Fruit fly (Drosophila melanogaster) whole organism, embryonic: ENCODE measurements around the gene Trm7-34.

Source experiments
- CG1024 ChIP-seq: fragments of 200-800 bp; sonication (Bioruptor generic); IDR thresholded peaks from 2 replicates; pipeline ENCODE4 v1.3.6; 2022; ENCODE audit warnings: missing biosample characterization, missing genetic modification characterization
- CG10267 ChIP-seq: fragments of 200-800 bp; sonication (Bioruptor generic); optimal IDR thresholded peaks from 2 replicates; lab custom pipeline; 2018; ENCODE audit warnings: missing biosample characterization, mild to moderate bottlenecking, missing genetic modification characterization, moderate library complexity
- CG11093 ChIP-seq: fragments of 200-800 bp; sonication (Bioruptor generic); IDR thresholded peaks from 3 replicates; pipeline ENCODE4 v1.3.6; 2022; ENCODE audit warnings: missing biosample characterization, missing genetic modification characterization
- CG11456 ChIP-seq: fragments of 200-800 bp; sonication (Bioruptor generic); IDR thresholded peaks from 3 replicates; pipeline ENCODE4 v1.3.6; 2022; ENCODE audit warnings: missing biosample characterization, missing genetic modification characterization
- CG12071 ChIP-seq: fragments of 200-800 bp; sonication (Bioruptor generic); optimal IDR thresholded peaks from 3 replicates; lab custom pipeline; 2018; ENCODE audit warnings: missing biosample characterization, mild to moderate bottlenecking, missing genetic modification characterization
- CG12659 ChIP-seq: fragments of 200-800 bp; sonication (Bioruptor generic); optimal IDR thresholded peaks from 3 replicates; lab custom pipeline; 2017; ENCODE audit warnings: mild to moderate bottlenecking, missing biosample characterization, missing genetic modification reagents, missing genetic modification characterization
- CG13624 ChIP-seq: fragments of 200-800 bp; sonication (Bioruptor generic); optimal IDR thresholded peaks from 2 replicates; lab custom pipeline; 2016; ENCODE audit warnings: missing biosample characterization, missing genetic modification characterization
- CG13775 ChIP-seq: fragments of 200-800 bp; sonication (Bioruptor generic); optimal IDR thresholded peaks from 3 replicates; lab custom pipeline; 2017; ENCODE audit warnings: missing biosample characterization, mild to moderate bottlenecking, missing genetic modification characterization
- CG16813 ChIP-seq: fragments of 200-800 bp; sonication (Bioruptor generic); IDR thresholded peaks from 3 replicates; pipeline ENCODE4 v1.3.6; 2022; ENCODE audit warnings: missing biosample characterization, missing genetic modification characterization; ENCODE audit not compliant: partially characterized antibody
- CG18011 ChIP-seq: fragments of 200-800 bp; sonication (Bioruptor generic); optimal IDR thresholded peaks from 2 replicates; lab custom pipeline; 2017; ENCODE audit warnings: missing biosample characterization, missing genetic modification characterization, mild to moderate bottlenecking, moderate library complexity, missing genotype
- CG33557 ChIP-seq: fragments of 200-800 bp; sonication (Bioruptor generic); optimal IDR thresholded peaks from 2 replicates; lab custom pipeline; 2019; ENCODE audit warnings: missing biosample characterization, mild to moderate bottlenecking, missing genetic modification characterization, moderate library complexity
- CG4404 ChIP-seq: fragments of 200-800 bp; sonication (Bioruptor generic); IDR thresholded peaks from 2 replicates; pipeline ENCODE4 v1.3.6; 2022; ENCODE audit warnings: missing biosample characterization, missing genetic modification characterization
- CG5245 ChIP-seq: fragments of 200-800 bp; sonication (Bioruptor generic); optimal IDR thresholded peaks from 3 replicates; lab custom pipeline; 2016; ENCODE audit warnings: missing biosample characterization, missing genetic modification characterization
- CG6175 ChIP-seq: fragments of 200-800 bp; sonication (Bioruptor generic); IDR thresholded peaks from 3 replicates; pipeline ENCODE4 v1.3.6; 2022; ENCODE audit warnings: missing biosample characterization, missing genetic modification characterization
- CG6254 ChIP-seq: fragments of 200-800 bp; sonication (Bioruptor generic); optimal IDR thresholded peaks from 3 replicates; lab custom pipeline; 2017; ENCODE audit warnings: mild to moderate bottlenecking, missing biosample characterization, missing genetic modification reagents, missing genetic modification characterization
- CG6689 ChIP-seq: fragments of 200-800 bp; sonication (Bioruptor generic); IDR thresholded peaks from 2 replicates; pipeline ENCODE4 v1.3.6; 2022; ENCODE audit warnings: missing biosample characterization, missing genetic modification characterization
- CG8290 ChIP-seq, 3 experiments: fragments of 200-800 bp; sonication (Bioruptor generic); optimal IDR thresholded peaks; 2 replicates each; lab custom pipeline; 2016 to 2019; ENCODE audit warnings: missing biosample characterization in 3 of 3, missing genetic modification characterization in 3 of 3, mild to moderate bottlenecking in 2 of 3, moderate library complexity in 1 of 3
- CrebB ChIP-seq: fragments of 200-800 bp; sonication (Bioruptor generic); optimal IDR thresholded peaks from 3 replicates; lab custom pipeline; 2018; ENCODE audit warnings: missing biosample characterization, mild to moderate bottlenecking, missing genetic modification characterization
- Fer3 ChIP-seq: fragments of 200-800 bp; sonication (Bioruptor generic); optimal IDR thresholded peaks from 2 replicates; lab custom pipeline; 2018; ENCODE audit warnings: missing biosample characterization, mild to moderate bottlenecking, missing genetic modification characterization, moderate library complexity
- HLH3B ChIP-seq: fragments of 200-800 bp; sonication (Bioruptor generic); IDR thresholded peaks from 2 replicates; pipeline ENCODE4 v1.3.6; 2022; ENCODE audit warnings: missing biosample characterization, missing genetic modification characterization
- Hr3 ChIP-seq: fragments of 200-800 bp; sonication (Bioruptor generic); optimal IDR thresholded peaks from 3 replicates; lab custom pipeline; 2016; ENCODE audit warnings: missing biosample characterization, missing genetic modification characterization
- Mad ChIP-seq: fragments of 200-800 bp; sonication (Bioruptor generic); optimal IDR thresholded peaks from 2 replicates; lab custom pipeline; 2016; ENCODE audit warnings: missing biosample characterization, missing genetic modification characterization
- Myb ChIP-seq: fragments of 200-800 bp; sonication (Bioruptor generic); optimal IDR thresholded peaks from 2 replicates; lab custom pipeline; 2016; ENCODE audit warnings: missing biosample characterization, missing genetic modification characterization
- NfI ChIP-seq: fragments of 200-800 bp; sonication (Bioruptor generic); optimal IDR thresholded peaks from 3 replicates; lab custom pipeline; 2018; ENCODE audit warnings: missing biosample characterization, mild to moderate bottlenecking, missing genetic modification characterization, moderate library complexity
- Optix ChIP-seq: fragments of 200-800 bp; sonication (Bioruptor generic); IDR thresholded peaks from 3 replicates; pipeline ENCODE4 v1.3.6; 2022; ENCODE audit warnings: missing biosample characterization, missing genetic modification characterization
- Usf ChIP-seq: fragments of 200-800 bp; sonication (Bioruptor generic); optimal IDR thresholded peaks from 2 replicates; lab custom pipeline; 2017; ENCODE audit warnings: missing genotype, missing biosample characterization, missing genetic modification characterization
- YL-1 ChIP-seq: fragments of 200-800 bp; sonication (Bioruptor generic); optimal IDR thresholded peaks from 3 replicates; lab custom pipeline; 2017; ENCODE audit warnings: missing biosample characterization, mild to moderate bottlenecking, missing genetic modification characterization
- ase ChIP-seq: fragments of 200-800 bp; sonication (Bioruptor generic); IDR thresholded peaks from 3 replicates; pipeline ENCODE4 v1.3.6; 2022; ENCODE audit warnings: missing biosample characterization, missing genetic modification characterization
- br ChIP-seq: fragments of >200 bp; optimal IDR thresholded peaks from 2 replicates; lab custom pipeline; 2017
- bsh ChIP-seq, 2 experiments: fragments of 200-800 bp; sonication (Bioruptor generic); optimal IDR thresholded peaks; 2 replicates each; lab custom pipeline; 2017 to 2018; ENCODE audit warnings: mild to moderate bottlenecking in 2 of 2, missing biosample characterization in 2 of 2, missing genetic modification characterization in 2 of 2, moderate library complexity in 1 of 2
- crol ChIP-seq: fragments of 200-800 bp; sonication (Bioruptor generic); IDR thresholded peaks from 2 replicates; pipeline ENCODE4 v1.3.6; 2022; ENCODE audit warnings: missing biosample characterization, missing genetic modification characterization
- cwo ChIP-seq: fragments of 200-800 bp; sonication (Bioruptor generic); optimal IDR thresholded peaks from 3 replicates; lab custom pipeline; 2017; ENCODE audit warnings: missing biosample characterization, missing genetic modification characterization, mild to moderate bottlenecking, moderate library complexity, missing genetic modification reagents
- dm ChIP-seq: fragments of 200-800 bp; sonication (Bioruptor generic); optimal IDR thresholded peaks from 3 replicates; lab custom pipeline; 2016; ENCODE audit warnings: missing biosample characterization, missing genetic modification characterization
- dysf ChIP-seq: fragments of 200-800 bp; sonication (Bioruptor generic); IDR thresholded peaks from 3 replicates; pipeline ENCODE4 v1.3.6; 2022; ENCODE audit warnings: missing biosample characterization, missing genetic modification characterization
- emc ChIP-seq: fragments of 200-800 bp; sonication (Bioruptor generic); optimal IDR thresholded peaks from 2 replicates; lab custom pipeline; 2016; ENCODE audit warnings: missing biosample characterization, missing genetic modification characterization
- fd102C ChIP-seq: fragments of 200-800 bp; sonication (Bioruptor generic); optimal IDR thresholded peaks from 2 replicates; lab custom pipeline; 2018; ENCODE audit warnings: missing biosample characterization, mild to moderate bottlenecking, missing genetic modification characterization, moderate library complexity
- fd96Cb ChIP-seq: fragments of 200-800 bp; sonication (Bioruptor generic); optimal IDR thresholded peaks from 2 replicates; lab custom pipeline; 2018; ENCODE audit warnings: missing biosample characterization, mild to moderate bottlenecking, missing genetic modification characterization, moderate library complexity
- gce ChIP-seq: fragments of 200-800 bp; sonication (Bioruptor generic); IDR thresholded peaks from 3 replicates; pipeline ENCODE4 v1.3.6; 2022; ENCODE audit warnings: missing biosample characterization, missing genetic modification characterization
- gfzf ChIP-seq: fragments of 200-800 bp; sonication (Bioruptor generic); optimal IDR thresholded peaks from 2 replicates; lab custom pipeline; 2016; ENCODE audit warnings: missing biosample characterization, mild to moderate bottlenecking, missing genetic modification characterization, moderate library complexity
- jumu ChIP-seq: fragments of 200-800 bp; sonication (Bioruptor generic); optimal IDR thresholded peaks from 3 replicates; lab custom pipeline; 2016; ENCODE audit warnings: missing biosample characterization, missing genetic modification characterization
- kay ChIP-seq: fragments of 200-800 bp; sonication (Bioruptor generic); optimal IDR thresholded peaks from 2 replicates; lab custom pipeline; 2016; ENCODE audit warnings: missing biosample characterization, missing genetic modification characterization
- odd ChIP-seq: fragments of 200-800 bp; sonication (Bioruptor generic); optimal IDR thresholded peaks from 2 replicates; lab custom pipeline; 2017; ENCODE audit warnings: missing biosample characterization, mild to moderate bottlenecking, missing genetic modification characterization
- otp ChIP-seq: fragments of 200-800 bp; sonication (Bioruptor generic); IDR thresholded peaks from 3 replicates; pipeline ENCODE4, ENCODE4 v1.3.6; 2022; ENCODE audit warnings: missing biosample characterization, missing genetic modification characterization
- peb ChIP-seq: fragments of 200-800 bp; sonication (Bioruptor generic); IDR thresholded peaks from 2 replicates; pipeline ENCODE4 v1.3.6; 2022; ENCODE audit warnings: missing biosample characterization, missing genetic modification characterization
- tgo ChIP-seq: fragments of 200-800 bp; sonication (Bioruptor generic); IDR thresholded peaks from 3 replicates; pipeline ENCODE4 v1.3.6; 2022; ENCODE audit warnings: missing biosample characterization, missing genetic modification characterization
- unpg ChIP-seq: fragments of 200-800 bp; sonication (Bioruptor generic); optimal IDR thresholded peaks from 3 replicates; lab custom pipeline; 2018; ENCODE audit warnings: missing biosample characterization, mild to moderate bottlenecking, missing genetic modification characterization, moderate library complexity
- vvl ChIP-seq: fragments of 200-800 bp; sonication (Bioruptor generic); IDR thresholded peaks from 2 replicates; pipeline ENCODE4 v1.3.6; 2022; ENCODE audit warnings: missing biosample characterization, missing genetic modification characterization
- wor ChIP-seq: fragments of 200-800 bp; sonication (Bioruptor generic); IDR thresholded peaks from 2 replicates; pipeline ENCODE4 v1.3.6; 2022; ENCODE audit warnings: missing biosample characterization, missing genetic modification characterization
- z ChIP-seq: fragments of 200-800 bp; sonication (Bioruptor generic); IDR thresholded peaks from 3 replicates; pipeline ENCODE4 v1.3.6; 2022; ENCODE audit warnings: missing biosample characterization, missing genetic modification characterization

The Trm7-34 gene

DNA sequence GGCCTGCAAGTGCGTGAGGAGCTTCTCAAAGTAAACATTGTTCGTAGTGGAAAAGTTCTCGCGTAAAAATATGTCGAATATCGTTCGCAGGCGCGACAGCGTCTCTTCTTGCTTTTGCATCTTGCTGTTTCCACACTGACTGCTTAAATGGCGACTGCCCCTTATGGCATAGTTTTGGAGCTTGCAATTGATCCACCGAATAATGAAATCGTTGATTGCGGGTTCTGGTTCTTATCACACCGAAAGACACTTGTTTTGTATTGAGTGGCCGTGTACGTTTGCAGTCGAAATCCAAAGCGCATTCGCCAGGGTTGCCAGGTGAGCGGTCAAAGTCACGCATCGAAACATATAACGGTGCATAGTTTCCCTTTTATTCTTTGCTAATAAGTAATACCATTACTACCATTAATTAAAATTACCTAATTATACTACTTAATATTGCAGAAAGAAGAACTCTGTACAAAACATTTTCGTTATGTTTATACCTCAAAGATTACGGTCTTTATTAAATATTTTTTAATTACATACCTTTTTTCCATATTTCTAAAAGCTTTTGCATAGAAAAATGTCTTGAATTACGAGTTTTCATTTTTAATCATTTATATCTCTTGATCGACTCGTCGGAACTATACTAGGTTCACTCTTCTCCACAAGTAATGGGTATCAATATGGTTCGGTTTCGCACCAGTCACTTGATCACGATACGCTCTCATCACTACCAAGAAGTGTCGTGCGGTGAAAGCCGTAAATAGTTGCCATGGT is 32.0 kb downstream of the Trm7-34 start, which contains the start of the genes CG7044 and Tbc1d22 (continued):
- TF ChIP-seq CG11093 (no peak), ase (GFP tag; lab: Robert Waterston, UW) (no peak), peb (GFP tag; lab: Robert Waterston, UW) (no peak), unpg (GFP tag; lab: Kevin White, UChicago) (no peak), bsh (GFP tag; optimal IDR thresholded peaks at IDR 0.05; lab: Kevin White, UChicago) (peak in 1 of 2 experiments; percentile 15), CG11456 (no peak; the same call in 2 of the 3 replicates), CG13624 (GFP tag; lab: Kevin White, UChicago) (peak; percentile 28), CG1024 (GFP tag; lab: Robert Waterston, UW) (no peak), z (no peak), fd96Cb (tag; lab: Kevin White, UChicago) (no peak), CG6175 (GFP tag; lab: Robert Waterston, UW) (no peak), CG16813 (GFP tag; lab: Robert Waterston, UW) (peak; percentile 40; the same call in 2 of the 3 replicates), CG4404 (GFP tag; lab: Robert Waterston, UW) (0 out of 2 replicates have a peak, but pooled peaks have one; percentile 19), emc (GFP tag; lab: Kevin White, UChicago) (no peak), vvl (GFP tag; lab: Robert Waterston, UW) (no peak; the same call in 1 of the 2 replicates), CG6689 (GFP tag; lab: Robert Waterston, UW) (peak; percentile 50; the same call in 1 of the 2 replicates), gfzf (peak; percentile 75), tgo (GFP tag; lab: Robert Waterston, UW) (peak; percentile 28; the same call in 2 of the 3 replicates), HLH3B (GFP tag; lab: Robert Waterston, UW) (no peak; the same call in 1 of the 2 replicates), wor (GFP tag; lab: Robert Waterston, UW) (peak; percentile 14; the same call in 1 of the 2 replicates), NfI (peak; percentile 32), Optix (no peak), Fer3 (tag; lab: Kevin White, UChicago) (peak; percentile 26), CG12071 (no peak), CG6254 (GFP tag; lab: Kevin White, UChicago) (no peak), cwo (GFP tag; lab: Kevin White, UChicago) (no peak), dysf (GFP tag; lab: Robert Waterston, UW) (peak; percentile 61), Usf (GFP tag; lab: Kevin White, UChicago) (peak; percentile 45), CG5245 (GFP tag; lab: Kevin White, UChicago) (no peak), Myb (GFP tag; lab: Kevin White, UChicago) (peak; percentile 28), br (lab: Kevin White, UChicago) (no peak), dm (GFP tag; lab: Kevin White, UChicago) (no peak), CG10267 (tag; lab: Kevin White, UChicago) (peak; percentile 22), odd (GFP tag; lab: Kevin White, UChicago) (no peak), CG8290 (GFP tag; optimal IDR thresholded peaks at IDR 0.05; lab: Kevin White, UChicago) (peak; percentile 52), CG8290 (tag; optimal IDR thresholded peaks at IDR 0.05; lab: Kevin White, UChicago) (peak in 1 of 2 experiments; percentile 47), CG12659 (peak; percentile 75), YL-1 (GFP tag; lab: Kevin White, UChicago) (no peak), CG18011 (GFP tag; lab: Kevin White, UChicago) (no peak), crol (no peak), Mad (GFP tag; lab: Kevin White, UChicago) (no peak), fd102C (GFP tag; lab: Kevin White, UChicago) (no peak), CG33557 (GFP tag; lab: Kevin White, UChicago) (peak; percentile 19), jumu (GFP tag; lab: Kevin White, UChicago) (peak; percentile 36), CrebB (no peak), gce (no peak), kay (GFP tag; lab: Kevin White, UChicago) (no peak), Hr3 (GFP tag; lab: Kevin White, UChicago) (peak; percentile 69), otp (GFP tag; lab: Robert Waterston, UW) (no peak), CG13775 (GFP tag; lab: Kevin White, UChicago) (peak; percentile 63)
